Worm (Caenorhabditis elegans) whole organism, L3 larva: ENCODE data around the gene F54F11.1.
A peak's percentile ranks its signal among the peaks of the same experiment; 100 is the strongest.

Source experiments
- R02D3.7 ChIP-seq: fragments of 150-350 bp; optimal IDR thresholded peaks from 2 replicates; lab custom pipeline; 2014; ENCODE audit warnings: missing biosample characterization, missing genetic modification characterization
- ZK546.5 ChIP-seq: sonication (generic microtip); optimal IDR thresholded peaks from 2 replicates; lab custom pipeline; 2017; ENCODE audit warnings: missing biosample characterization, missing genetic modification characterization
- aly-2 ChIP-seq: fragments of 150-350 bp; optimal IDR thresholded peaks from 2 replicates; lab custom pipeline; 2014; ENCODE audit warnings: missing biosample characterization, missing genetic modification characterization
- ama-1 ChIP-seq: fragments of 150-350 bp; optimal IDR thresholded peaks from 2 replicates; lab custom pipeline; 2018
- ceh-16 ChIP-seq: sonication (generic microtip); optimal IDR thresholded peaks from 2 replicates; lab custom pipeline; 2017; ENCODE audit warnings: missing biosample characterization, missing genetic modification characterization
- ceh-28 ChIP-seq: fragments of 150-350 bp; optimal IDR thresholded peaks from 2 replicates; lab custom pipeline; 2014; ENCODE audit warnings: missing biosample characterization, missing genetic modification reagents, missing genetic modification characterization
- ceh-82 ChIP-seq: fragments of 150-350 bp; optimal IDR thresholded peaks from 2 replicates; lab custom pipeline; 2014; ENCODE audit warnings: missing biosample characterization, missing genetic modification characterization
- ceh-9 ChIP-seq: sonication (generic microtip); optimal IDR thresholded peaks from 2 replicates; lab custom pipeline; 2018; ENCODE audit warnings: missing biosample characterization, missing genetic modification characterization
- daf-12 ChIP-seq: fragments of 150-350 bp; optimal IDR thresholded peaks from 2 replicates; lab custom pipeline; 2014; ENCODE audit warnings: missing biosample characterization, missing genetic modification reagents, missing genetic modification characterization
- egl-27 ChIP-seq: sonication (generic microtip); optimal IDR thresholded peaks from 4 replicates; lab custom pipeline; 2017; ENCODE audit warnings: missing biosample characterization, missing genetic modification reagents, missing genetic modification characterization
- egl-5 ChIP-seq: fragments of 150-350 bp; optimal IDR thresholded peaks from 2 replicates; lab custom pipeline; 2017; ENCODE audit warnings: missing biosample characterization, missing genetic modification reagents, missing genetic modification characterization, inconsistent platforms
- elt-1 ChIP-seq: fragments of 150-350 bp; optimal IDR thresholded peaks from 2 replicates; lab custom pipeline; 2014; ENCODE audit warnings: missing biosample characterization, missing genetic modification characterization
- elt-2 ChIP-seq: sonication (generic microtip); optimal IDR thresholded peaks from 2 replicates; lab custom pipeline; 2016; ENCODE audit warnings: missing genetic modification reagents, mild to moderate bottlenecking, missing genetic modification characterization, missing compliant biosample characterization
- elt-3 ChIP-seq, 3 experiments: fragments of 150-350 bp in 1 of 3; sonication (generic microtip) in 2 of 3; optimal IDR thresholded peaks; 2 replicates in 2 of 3; 4 replicates in 1 of 3; lab custom pipeline; 2014 to 2017; ENCODE audit warnings: missing biosample characterization in 3 of 3, missing genetic modification characterization in 3 of 3
- eor-1 ChIP-seq, 2 experiments: fragments of 150-350 bp; optimal IDR thresholded peaks; 2 replicates each; lab custom pipeline; 2014 to 2018; ENCODE audit warnings: missing biosample characterization in 2 of 2, missing genetic modification characterization in 2 of 2
- fkh-10 ChIP-seq: sonication (generic microtip); optimal IDR thresholded peaks from 2 replicates; lab custom pipeline; 2017; ENCODE audit warnings: missing biosample characterization, missing genetic modification reagents, missing genetic modification characterization
- fkh-2 ChIP-seq: fragments of 150-350 bp; optimal IDR thresholded peaks from 2 replicates; lab custom pipeline; 2014; ENCODE audit warnings: missing biosample characterization, missing genetic modification reagents, missing genetic modification characterization
- fos-1 ChIP-seq: fragments of 150-350 bp; optimal IDR thresholded peaks from 2 replicates; lab custom pipeline; 2014; ENCODE audit warnings: missing biosample characterization, missing genetic modification characterization
- hmg-11 ChIP-seq: sonication (generic microtip); optimal IDR thresholded peaks from 2 replicates; lab custom pipeline; 2016; ENCODE audit warnings: missing genetic modification characterization, missing compliant biosample characterization
- jun-1 ChIP-seq: fragments of 150-350 bp; optimal IDR thresholded peaks from 2 replicates; lab custom pipeline; 2014; ENCODE audit warnings: missing biosample characterization, missing genetic modification reagents, missing genetic modification characterization
- lin-15B ChIP-seq: fragments of 150-350 bp; optimal IDR thresholded peaks from 2 replicates; lab custom pipeline; 2014; ENCODE audit warnings: missing biosample characterization, missing genetic modification characterization
- lin-39 ChIP-seq: fragments of 150-350 bp; optimal IDR thresholded peaks from 2 replicates; lab custom pipeline; 2018; ENCODE audit warnings: missing biosample characterization, missing genetic modification reagents, missing genetic modification characterization
- lsy-12 ChIP-seq: sonication (generic microtip); optimal IDR thresholded peaks from 2 replicates; lab custom pipeline; 2016; ENCODE audit warnings: mild to moderate bottlenecking, missing genetic modification characterization, missing compliant biosample characterization
- mdl-1 ChIP-seq: fragments of 150-350 bp; optimal IDR thresholded peaks from 2 replicates; lab custom pipeline; 2014; ENCODE audit warnings: missing biosample characterization, missing genetic modification characterization
- mml-1 ChIP-seq: fragments of 150-350 bp; sonication (generic microtip); optimal IDR thresholded peaks from 3 replicates; lab custom pipeline; 2014; ENCODE audit warnings: missing biosample characterization, missing genetic modification characterization
- nfya-1 ChIP-seq: sonication (generic microtip); optimal IDR thresholded peaks from 2 replicates; lab custom pipeline; 2017; ENCODE audit warnings: missing genetic modification characterization, mild to moderate bottlenecking, missing compliant biosample characterization, antibody characterized with exemption, moderate library complexity; ENCODE audit not compliant: insufficient read depth
- nhr-11 ChIP-seq: fragments of 150-350 bp; optimal IDR thresholded peaks from 2 replicates; lab custom pipeline; 2014; ENCODE audit warnings: missing biosample characterization, missing genetic modification characterization
- nhr-12 ChIP-seq: fragments of 150-350 bp; optimal IDR thresholded peaks from 2 replicates; lab custom pipeline; 2014; ENCODE audit warnings: missing biosample characterization, missing genetic modification characterization
- nhr-23 ChIP-seq: fragments of 150-350 bp; optimal IDR thresholded peaks from 2 replicates; lab custom pipeline; 2014; ENCODE audit warnings: missing biosample characterization, missing genetic modification reagents, missing genetic modification characterization
- nhr-237 ChIP-seq: fragments of 150-350 bp; optimal IDR thresholded peaks from 2 replicates; lab custom pipeline; 2014; ENCODE audit warnings: missing biosample characterization, missing genetic modification characterization
- nhr-25 ChIP-seq: sonication (generic microtip); optimal IDR thresholded peaks from 2 replicates; lab custom pipeline; 2017; ENCODE audit warnings: missing biosample characterization, missing genetic modification characterization
- nhr-28 ChIP-seq: fragments of 150-350 bp; optimal IDR thresholded peaks from 2 replicates; lab custom pipeline; 2014; ENCODE audit warnings: missing biosample characterization, missing genetic modification characterization
- nhr-43 ChIP-seq: sonication (generic microtip); optimal IDR thresholded peaks from 2 replicates; lab custom pipeline; 2016; ENCODE audit warnings: mild to moderate bottlenecking, missing genetic modification characterization, missing compliant biosample characterization; ENCODE audit not compliant: poor library complexity, severe bottlenecking
- nhr-67 ChIP-seq: fragments of 150-350 bp; optimal IDR thresholded peaks from 2 replicates; lab custom pipeline; 2014; ENCODE audit warnings: missing biosample characterization, missing genetic modification characterization
- nhr-76 ChIP-seq: fragments of 150-350 bp; sonication (generic microtip); optimal IDR thresholded peaks from 5 replicates; lab custom pipeline; 2014; ENCODE audit warnings: missing biosample characterization, missing genetic modification characterization
- pha-4 ChIP-seq: fragments of 150-350 bp; optimal IDR thresholded peaks from 2 replicates; lab custom pipeline; 2014; ENCODE audit warnings: missing biosample characterization, missing genetic modification reagents, missing genetic modification characterization
- pqm-1 ChIP-seq: fragments of 150-350 bp; optimal IDR thresholded peaks from 2 replicates; lab custom pipeline; 2017; ENCODE audit warnings: missing biosample characterization, missing genetic modification characterization, inconsistent platforms
- sea-2 ChIP-seq: fragments of 150-350 bp; sonication (generic microtip); optimal IDR thresholded peaks from 4 replicates; lab custom pipeline; 2014; ENCODE audit warnings: missing biosample characterization, missing genetic modification reagents, missing genetic modification characterization
- skn-1 ChIP-seq: fragments of 150-350 bp; optimal IDR thresholded peaks from 2 replicates; lab custom pipeline; 2014; ENCODE audit warnings: missing biosample characterization, missing genetic modification characterization
- snpc-4 ChIP-seq: fragments of 150-350 bp; optimal IDR thresholded peaks from 2 replicates; lab custom pipeline; 2014; ENCODE audit warnings: missing biosample characterization, missing genetic modification characterization
- tbx-2 ChIP-seq: sonication (generic microtip); optimal IDR thresholded peaks from 2 replicates; lab custom pipeline; 2016; ENCODE audit warnings: mild to moderate bottlenecking, missing genetic modification characterization, missing compliant biosample characterization
- unc-39 ChIP-seq: sonication (generic microtip); optimal IDR thresholded peaks from 4 replicates; lab custom pipeline; 2017; ENCODE audit warnings: missing biosample characterization, missing genetic modification characterization
- unc-62 ChIP-seq: fragments of 150-350 bp; sonication (generic microtip); optimal IDR thresholded peaks from 4 replicates; lab custom pipeline; 2014; ENCODE audit warnings: missing biosample characterization, missing genetic modification reagents, missing genetic modification characterization
- zag-1 ChIP-seq: fragments of 150-350 bp; optimal IDR thresholded peaks from 2 replicates; lab custom pipeline; 2014; ENCODE audit warnings: missing biosample characterization, missing genetic modification characterization
- ztf-11 ChIP-seq: fragments of 150-350 bp; optimal IDR thresholded peaks from 2 replicates; lab custom pipeline; 2014; ENCODE audit warnings: missing biosample characterization, missing genetic modification characterization
- ztf-4 ChIP-seq: fragments of 150-350 bp; optimal IDR thresholded peaks from 2 replicates; lab custom pipeline; 2014; ENCODE audit warnings: missing biosample characterization, missing genetic modification characterization

F54F11.1 gene

ce11 chrII:13461604-13462375 lies 42.0 kb upstream of the F54F11.1 start:
- TF ChIP-seq ama-1 (lab: Kevin White, UChicago) (peak; percentile 97), snpc-4 (tag; lab: Kevin White, UChicago) (peak; percentile 61), tbx-2 (tag; lab: Kevin White, UChicago) (peak; percentile 37), fos-1 (tag; lab: Kevin White, UChicago) (peak; percentile 2), nhr-43 (peak; percentile 94), egl-27 (peak; percentile 84), lin-39 (tag; lab: Kevin White, UChicago) (peak; percentile 90), nhr-12 (tag; lab: Kevin White, UChicago) (no peak), ZK546.5 (tag; lab: Kevin White, UChicago) (no peak), ceh-28 (peak; percentile 59), skn-1 (tag; lab: Kevin White, UChicago) (peak; percentile 81), unc-62 (GFP tag; lab: Kevin White, UChicago) (peak; percentile 76), ztf-11 (tag; lab: Kevin White, UChicago) (no peak), lsy-12 (tag; lab: Kevin White, UChicago) (peak; percentile 32), egl-5 (no peak), daf-12 (tag; lab: Kevin White, UChicago) (no peak), ceh-9 (tag; lab: Kevin White, UChicago) (no peak), lin-15B (tag; lab: Kevin White, UChicago) (peak; percentile 22), R02D3.7 (peak; percentile 4), pha-4 (tag; lab: Kevin White, UChicago) (peak; percentile 19), hmg-11 (peak; percentile 7), nfya-1 (tag; lab: Kevin White, UChicago) (peak; percentile 74), jun-1 (tag; lab: Kevin White, UChicago) (peak; percentile 86), nhr-25 (peak; percentile 84), sea-2 (no peak), mdl-1 (tag; lab: Kevin White, UChicago) (peak; percentile 75), pqm-1 (peak; percentile 87), elt-1 (peak; percentile 70), nhr-11 (tag; lab: Kevin White, UChicago) (peak; percentile 58), mml-1 (tag; lab: Kevin White, UChicago) (peak; percentile 88), nhr-76 (tag; lab: Kevin White, UChicago) (no peak), eor-1 (tag; optimal IDR thresholded peaks at IDR 0.05; lab: Kevin White, UChicago) (no peak), fkh-2 (no peak), elt-3 (tag; optimal IDR thresholded peaks at IDR 0.05; lab: Kevin White, UChicago) (peak in 2 of 3 experiments; percentile 5 to 89), nhr-23 (tag; lab: Kevin White, UChicago) (peak; percentile 82), elt-2 (tag; lab: Kevin White, UChicago) (peak; percentile 97)

ce11 chrII:13465381-13465838 lies 38.3 kb upstream of the F54F11.1 start:
- TF ChIP-seq lin-15B (tag; lab: Kevin White, UChicago) (no peak), ceh-28 (no peak), mdl-1 (tag; lab: Kevin White, UChicago) (no peak), fos-1 (tag; lab: Kevin White, UChicago) (no peak), zag-1 (tag; lab: Kevin White, UChicago) (no peak), ceh-16 (no peak), unc-39 (tag; lab: Kevin White, UChicago) (no peak), nhr-43 (peak; percentile 33), lin-39 (tag; lab: Kevin White, UChicago) (no peak), elt-1 (no peak), nhr-28 (tag; lab: Kevin White, UChicago) (no peak), hmg-11 (no peak), aly-2 (no peak), ztf-11 (tag; lab: Kevin White, UChicago) (no peak), nhr-11 (tag; lab: Kevin White, UChicago) (no peak), nhr-25 (peak; percentile 76), ZK546.5 (tag; lab: Kevin White, UChicago) (no peak), nhr-76 (tag; lab: Kevin White, UChicago) (no peak), pha-4 (tag; lab: Kevin White, UChicago) (peak; percentile 89), fkh-2 (no peak), nhr-12 (tag; lab: Kevin White, UChicago) (no peak), eor-1 (tag; optimal IDR thresholded peaks at IDR 0.05; lab: Kevin White, UChicago) (no peak), egl-27 (no peak), nhr-23 (tag; lab: Kevin White, UChicago) (no peak), egl-5 (no peak), R02D3.7 (no peak), skn-1 (tag; lab: Kevin White, UChicago) (peak; percentile 28), fkh-10 (GFP tag; lab: Kevin White, UChicago) (no peak), unc-62 (GFP tag; lab: Kevin White, UChicago) (no peak), ceh-9 (tag; lab: Kevin White, UChicago) (no peak), tbx-2 (tag; lab: Kevin White, UChicago) (no peak), nhr-237 (tag; lab: Kevin White, UChicago) (no peak), ztf-4 (tag; lab: Kevin White, UChicago) (no peak), sea-2 (no peak), jun-1 (tag; lab: Kevin White, UChicago) (peak; percentile 73), ceh-82 (tag; lab: Kevin White, UChicago) (no peak), nhr-67 (tag; lab: Kevin White, UChicago) (no peak), daf-12 (tag; lab: Kevin White, UChicago) (no peak), mml-1 (tag; lab: Kevin White, UChicago) (no peak), lsy-12 (tag; lab: Kevin White, UChicago) (no peak), elt-2 (tag; lab: Kevin White, UChicago) (peak; percentile 93)
